Fruit fly (Drosophila melanogaster) whole organism, adult: ENCODE data around the gene KaiR1D.

ENCODE experiments used
- CG12768 ChIP-seq: fragments of 200-800 bp; sonication (Bioruptor generic); optimal IDR thresholded peaks from 2 replicates; lab custom pipeline; 2017; ENCODE audit warnings: missing biosample characterization, missing genetic modification characterization, mild to moderate bottlenecking, moderate library complexity, missing genetic modification reagents
- CG14711 ChIP-seq: fragments of 200-800 bp; sonication (Bioruptor generic); optimal IDR thresholded peaks from 2 replicates; lab custom pipeline; 2018; ENCODE audit warnings: missing biosample characterization, mild to moderate bottlenecking, missing genetic modification characterization, moderate library complexity
- CG7101 ChIP-seq: fragments of 200-800 bp; sonication (Bioruptor generic); optimal IDR thresholded peaks from 2 replicates; lab custom pipeline; 2018; ENCODE audit warnings: missing biosample characterization, mild to moderate bottlenecking, missing genetic modification characterization, moderate library complexity
- Crg-1 ChIP-seq: fragments of 200-800 bp; sonication (Bioruptor generic); optimal IDR thresholded peaks from 2 replicates; lab custom pipeline; 2016; ENCODE audit warnings: missing biosample characterization, missing genetic modification characterization
- cic ChIP-seq: fragments of 200-800 bp; sonication (Bioruptor generic); optimal IDR thresholded peaks from 2 replicates; lab custom pipeline; 2017; ENCODE audit warnings: missing biosample characterization, mild to moderate bottlenecking, missing genetic modification characterization, moderate library complexity
- kay ChIP-seq: fragments of 200-800 bp; sonication (Bioruptor generic); peaks from one replicate; lab custom pipeline; 2016; ENCODE audit warnings: missing biosample characterization, missing genetic modification characterization, borderline replicate concordance
- tj ChIP-seq: fragments of 200-800 bp; sonication (Bioruptor generic); optimal IDR thresholded peaks from 3 replicates; lab custom pipeline; 2017; ENCODE audit warnings: missing biosample characterization, mild to moderate bottlenecking, missing genetic modification characterization, moderate library complexity
- toe ChIP-seq: fragments of 200-800 bp; sonication (Bioruptor generic); optimal IDR thresholded peaks from 2 replicates; lab custom pipeline; 2016; ENCODE audit warnings: missing biosample characterization, missing genetic modification characterization

dm6 chr3R:20901656-20902055 lies 35.6 kb upstream of the KaiR1D start, which contains the start of gene Grik:
- no peak for TF ChIP-seq kay (GFP tag; lab: Kevin White, UChicago)
- TF ChIP-seq CG12768 (GFP tag; lab: Kevin White, UChicago): no peak
- TF ChIP-seq CG7101 (tag; lab: Kevin White, UChicago): no peak
- no peak for TF ChIP-seq tj (GFP tag; lab: Kevin White, UChicago)
- TF ChIP-seq toe (GFP tag; lab: Kevin White, UChicago): no peak
- no peak for TF ChIP-seq CG14711
- no peak for TF ChIP-seq cic (GFP tag; lab: Kevin White, UChicago)
- TF ChIP-seq Crg-1 (GFP tag; lab: Kevin White, UChicago): no peak
